Worm (Caenorhabditis elegans) whole organism, young adult: ENCODE measurements around the gene vab-1.

Experiments used
- B0035.1 ChIP-seq: sonication (generic microtip); optimal IDR thresholded peaks from 2 replicates; lab custom pipeline; 2016; ENCODE audit warnings: missing genetic modification characterization, mild to moderate bottlenecking, missing compliant biosample characterization, missing genotype, missing genetic modification reagents
- C06A6.2 ChIP-seq: fragments of 200-800 bp; sonication (Bioruptor generic); conservative IDR thresholded peaks from 2 replicates; pipeline ENCODE4 v1.3.6; 2022; ENCODE audit warnings: missing genetic modification characterization, missing compliant biosample characterization
- F57A8.1 ChIP-seq: fragments of 200-800 bp; sonication (Bioruptor generic); optimal IDR thresholded peaks from 2 replicates; lab custom pipeline; 2018; ENCODE audit warnings: mild to moderate bottlenecking, missing genetic modification characterization, moderate library complexity, missing compliant biosample characterization
- K11D2.4 ChIP-seq: fragments of 200-800 bp; sonication (Bioruptor generic); IDR thresholded peaks from 2 replicates; pipeline ENCODE4 v1.3.6; 2022; ENCODE audit warnings: missing genetic modification reagents, missing genetic modification characterization, missing compliant biosample characterization
- K12H6.12 ChIP-seq: fragments of 200-800 bp; sonication (Bioruptor generic); optimal IDR thresholded peaks from 2 replicates; lab custom pipeline; 2018; ENCODE audit warnings: mild to moderate bottlenecking, missing genetic modification characterization, missing compliant biosample characterization
- Y79H2A.3 ChIP-seq: fragments of 200-800 bp; sonication (Bioruptor generic); conservative IDR thresholded peaks from 2 replicates; pipeline ENCODE4 v1.3.6; 2022; ENCODE audit warnings: missing genetic modification reagents, missing genetic modification characterization, missing compliant biosample characterization
- Y95B8A.8 ChIP-seq: fragments of 200-800 bp; sonication (Bioruptor generic); IDR thresholded peaks from 2 replicates; pipeline ENCODE4 v1.3.6; 2022; ENCODE audit warnings: missing genetic modification reagents, missing genetic modification characterization, missing compliant biosample characterization
- ZK185.1 ChIP-seq: sonication (generic microtip); optimal IDR thresholded peaks from 2 replicates; lab custom pipeline; 2016; ENCODE audit warnings: mild to moderate bottlenecking, missing genetic modification characterization, missing compliant biosample characterization; ENCODE audit not compliant: poor library complexity, severe bottlenecking
- bed-2 ChIP-seq: fragments of 200-800 bp; sonication (Bioruptor generic); IDR thresholded peaks from 2 replicates; pipeline ENCODE4 v1.3.6; 2022; ENCODE audit warnings: missing genetic modification reagents, missing genetic modification characterization, missing compliant biosample characterization
- ccch-3 ChIP-seq: fragments of 200-800 bp; sonication (Bioruptor generic); optimal IDR thresholded peaks from 2 replicates; lab custom pipeline; 2018; ENCODE audit warnings: mild to moderate bottlenecking, missing genetic modification characterization, missing compliant biosample characterization
- ceh-27 ChIP-seq: fragments of 200-800 bp; sonication (Bioruptor generic); optimal IDR thresholded peaks from 2 replicates; lab custom pipeline; 2018; ENCODE audit warnings: mild to moderate bottlenecking, missing genetic modification characterization, moderate library complexity, missing compliant biosample characterization
- ceh-40 ChIP-seq: fragments of 200-800 bp; sonication (Bioruptor generic); IDR thresholded peaks from 2 replicates; pipeline ENCODE4 v1.3.6; 2022; ENCODE audit warnings: missing genetic modification characterization, missing compliant biosample characterization
- ceh-91 ChIP-seq: fragments of 200-800 bp; sonication (Bioruptor generic); IDR thresholded peaks from 2 replicates; pipeline ENCODE4 v1.3.6; 2022; ENCODE audit warnings: missing genetic modification reagents, missing genetic modification characterization, missing compliant biosample characterization
- dpff-1 ChIP-seq: sonication (generic microtip); optimal IDR thresholded peaks from 2 replicates; lab custom pipeline; 2017; ENCODE audit warnings: mild to moderate bottlenecking, missing genetic modification characterization, missing compliant biosample characterization
- egl-44 ChIP-seq: fragments of 200-800 bp; sonication (Bioruptor generic); IDR thresholded peaks from 2 replicates; pipeline ENCODE4 v1.3.6; 2022; ENCODE audit warnings: missing genetic modification reagents, missing genetic modification characterization, missing compliant biosample characterization
- him-1 ChIP-seq: sonication (generic microtip); optimal IDR thresholded peaks from 2 replicates; lab custom pipeline; 2016; ENCODE audit warnings: missing genotype, missing genetic modification reagents, missing genetic modification characterization, missing compliant biosample characterization
- hlh-26 ChIP-seq: fragments of 200-800 bp; sonication (Bioruptor generic); conservative IDR thresholded peaks from 2 replicates; pipeline ENCODE4 v1.3.6; 2022; ENCODE audit warnings: missing genetic modification reagents, missing genetic modification characterization, missing compliant biosample characterization
- hsf-1 ChIP-seq: fragments of 200-800 bp; sonication (Bioruptor generic); IDR thresholded peaks from 2 replicates; pipeline ENCODE4 v1.3.6; 2022; ENCODE audit warnings: missing genetic modification reagents, missing genetic modification characterization, missing compliant biosample characterization
- lsy-27 ChIP-seq: sonication (generic microtip); optimal IDR thresholded peaks from 2 replicates; lab custom pipeline; 2017; ENCODE audit warnings: missing genetic modification characterization, mild to moderate bottlenecking, missing compliant biosample characterization, antibody characterized with exemption, missing genotype, borderline replicate concordance; ENCODE audit not compliant: insufficient read depth
- madf-8 ChIP-seq: fragments of 200-800 bp; sonication (Bioruptor generic); conservative IDR thresholded peaks from 2 replicates; pipeline ENCODE4 v1.3.6; 2022; ENCODE audit warnings: missing genetic modification reagents, missing genetic modification characterization, missing compliant biosample characterization
- mes-4 ChIP-seq: sonication (generic microtip); optimal IDR thresholded peaks from 2 replicates; lab custom pipeline; 2016; ENCODE audit warnings: missing genotype, missing genetic modification characterization, missing compliant biosample characterization
- nfya-2 ChIP-seq: fragments of 200-800 bp; sonication (Bioruptor generic); IDR thresholded peaks from 2 replicates; pipeline ENCODE4 v1.3.6; 2022; ENCODE audit warnings: missing genetic modification reagents, missing genetic modification characterization, missing compliant biosample characterization
- nhr-80 ChIP-seq: sonication (generic microtip); optimal IDR thresholded peaks from 2 replicates; lab custom pipeline; 2016; ENCODE audit warnings: missing genetic modification characterization, missing compliant biosample characterization
- rcor-1 ChIP-seq: fragments of 200-800 bp; sonication (Bioruptor generic); IDR thresholded peaks from 2 replicates; pipeline ENCODE4 v1.3.6; 2022; ENCODE audit warnings: missing genetic modification reagents, missing genetic modification characterization, missing compliant biosample characterization
- snpc-3.4 ChIP-seq: sonication (generic microtip); optimal IDR thresholded peaks from 2 replicates; lab custom pipeline; 2017; ENCODE audit warnings: missing genetic modification characterization, mild to moderate bottlenecking, missing compliant biosample characterization, antibody characterized with exemption, moderate library complexity, missing genotype, missing genetic modification reagents
- snpc-4 ChIP-seq, 5 experiments: fragments of 150-350 bp in 1 of 5; sonication (generic microtip) in 4 of 5; optimal IDR thresholded peaks; 2 replicates each; lab custom pipeline; 2014 to 2018; ENCODE audit warnings: missing genetic modification characterization in 5 of 5, missing biosample characterization in 3 of 5, antibody characterized with exemption in 2 of 5, mild to moderate bottlenecking in 2 of 5, missing compliant biosample characterization in 2 of 5, missing genotype in 2 of 5, moderate library complexity in 2 of 5, missing genetic modification reagents in 1 of 5
- tlf-1 ChIP-seq: fragments of 200-800 bp; sonication (Bioruptor generic); optimal IDR thresholded peaks from 2 replicates; lab custom pipeline; 2018; ENCODE audit warnings: mild to moderate bottlenecking, missing genetic modification characterization, missing compliant biosample characterization
- unc-130 ChIP-seq: sonication (generic microtip); optimal IDR thresholded peaks from 2 replicates; lab custom pipeline; 2016; ENCODE audit warnings: missing genetic modification reagents, missing genetic modification characterization, missing compliant biosample characterization
- zfh-2 ChIP-seq: fragments of 200-800 bp; sonication (Bioruptor generic); conservative IDR thresholded peaks from 2 replicates; pipeline ENCODE4 v1.3.6; 2022; ENCODE audit warnings: missing genetic modification reagents, missing genetic modification characterization, missing compliant biosample characterization
- zim-3 ChIP-seq: sonication (generic microtip); optimal IDR thresholded peaks from 2 replicates; lab custom pipeline; 2017; ENCODE audit warnings: mild to moderate bottlenecking, missing genetic modification characterization, moderate library complexity, missing compliant biosample characterization
- ztf-28 ChIP-seq: fragments of 200-800 bp; sonication (Bioruptor generic); IDR thresholded peaks from 2 replicates; pipeline ENCODE4 v1.3.6; 2022; ENCODE audit warnings: missing genetic modification reagents, missing genetic modification characterization, missing compliant biosample characterization

Gene vab-1

ce11 chrII:4604680-4605079 lies 32.9 kb downstream of the vab-1 start (continued):
- TF ChIP-seq hsf-1 (GFP tag; lab: Robert Waterston, UW) (peak; percentile 42; the same call in 1 of the 2 replicates), rcor-1 (peak; percentile 35; the same call in 1 of the 2 replicates), him-1 (tag; lab: Kevin White, UChicago) (peak; percentile 21), madf-8 (GFP tag; lab: Robert Waterston, UW) (peak; percentile 98), zfh-2 (no peak), ceh-91 (GFP tag; lab: Robert Waterston, UW) (peak; percentile 83)

- TF ChIP-seq ccch-3 (GFP tag; lab: Kevin White, UChicago) (no peak), unc-130 (GFP tag; lab: Kevin White, UChicago) (no peak), nhr-80 (peak; percentile 50), ztf-28 (GFP tag; lab: Robert Waterston, UW) (no peak), ceh-27 (peak; percentile 31), snpc-3.4 (no peak)
Observed at ce11 chrII:4606687-4607297, 35.0 kb downstream of the vab-1 start.

- no peak for TF ChIP-seq lsy-27 (tag; lab: Kevin White, UChicago)
- no peak for TF ChIP-seq Y79H2A.3
- TF ChIP-seq egl-44: no peak
- no peak for TF ChIP-seq zim-3
- no peak for TF ChIP-seq snpc-4 (GFP tag; optimal IDR thresholded peaks at IDR 0.05; lab: Kevin White, UChicago)
- TF ChIP-seq snpc-4 (tag; optimal IDR thresholded peaks at IDR 0.05; lab: Kevin White, UChicago): no peak
- TF ChIP-seq mes-4: no peak
Observed at ce11 chrII:4608073-4608472, 36.3 kb downstream of the vab-1 start, which contains the start of gene F35D11.3. Gene F35D11.3, plus strand, starts transcription at chrII:4608372.

- no peak for TF ChIP-seq dpff-1 (tag; lab: Kevin White, UChicago)
- TF ChIP-seq hlh-26 (GFP tag; lab: Robert Waterston, UW): no peak
- TF ChIP-seq F57A8.1 (GFP tag; lab: Kevin White, UChicago): no peak
- TF ChIP-seq K12H6.12: no peak
- no peak for TF ChIP-seq bed-2 (GFP tag; lab: Robert Waterston, UW)
- TF ChIP-seq C06A6.2 (GFP tag; lab: Robert Waterston, UW): no peak
- TF ChIP-seq nfya-2 (GFP tag; lab: Robert Waterston, UW): no peak
Observed at ce11 chrII:4612694-4613093, 40.9 kb downstream of the vab-1 start, which contains the start of gene pqn-35. Gene pqn-35, plus strand, starts transcription at chrII:4612994.

- TF ChIP-seq tlf-1 (GFP tag; lab: Kevin White, UChicago): no peak
- no peak for TF ChIP-seq B0035.1 (tag; lab: Kevin White, UChicago)
- no peak for TF ChIP-seq Y95B8A.8 (GFP tag; lab: Robert Waterston, UW)
- TF ChIP-seq ceh-40 (GFP tag; lab: Robert Waterston, UW): no peak
- no peak for TF ChIP-seq K11D2.4 (GFP tag; lab: Robert Waterston, UW)
- TF ChIP-seq ZK185.1: no peak
- TF ChIP-seq, all 124 proteins: peak for 0
Observed at ce11 chrII:4616443-4616842, 44.6 kb downstream of the vab-1 start, which contains the start of gene clec-136. Gene clec-136, minus strand, starts transcription at chrII:4616543.
